Fruit fly (Drosophila melanogaster): Measurements from ENCODE around the gene S6k.

S6k gene

dm6 chr3L:5828684-5829083 lies 18.0 kb upstream of the S6k start (continued):
- TF ChIP-seq D19A (tag; optimal IDR thresholded peaks at IDR 0.05) (peak; percentile 87), dm (GFP tag; optimal IDR thresholded peaks at IDR 0.05) (no peak), CG33213 (GFP tag; optimal IDR thresholded peaks at IDR 0.05) (no peak), CG18262 (tag; optimal IDR thresholded peaks at IDR 0.05) (peak; percentile 57), hbn (GFP tag; IDR thresholded peaks at IDR 0.05; ENCODE audit: partially characterized antibody) (no peak), ato (GFP tag; IDR thresholded peaks at IDR 0.05; ENCODE audit: partially characterized antibody) (no peak), btn (GFP tag; optimal IDR thresholded peaks at IDR 0.05) (no peak), gce (GFP tag; IDR thresholded peaks at IDR 0.05) (no peak), sna (GFP tag; IDR thresholded peaks at IDR 0.05; ENCODE audit: partially characterized antibody) (no peak), ERR (GFP tag; optimal IDR thresholded peaks at IDR 0.05) (no peak), CG30431 (GFP tag; optimal IDR thresholded peaks at IDR 0.05) (no peak), amos (GFP tag; IDR thresholded peaks at IDR 0.05; ENCODE audit: partially characterized antibody) (no peak), Meics (GFP tag; optimal IDR thresholded peaks at IDR 0.05) (peak; percentile 29), CG13123 (GFP tag; optimal IDR thresholded peaks at IDR 0.05) (no peak), CG17568 (GFP tag; optimal IDR thresholded peaks at IDR 0.05) (no peak), gfzf (GFP tag; optimal IDR thresholded peaks at IDR 0.05) (no peak), CG8281 (tag; optimal IDR thresholded peaks at IDR 0.05) (no peak), crc (GFP tag; optimal IDR thresholded peaks at IDR 0.05) (no peak), ab (GFP tag; optimal IDR thresholded peaks at IDR 0.05) (no peak), pnt (GFP tag; optimal IDR thresholded peaks at IDR 0.05) (no peak), CG4730 (GFP tag; IDR thresholded peaks at IDR 0.05) (no peak), grau (tag; optimal IDR thresholded peaks at IDR 0.05) (peak; percentile 64), CG12104 (GFP tag; optimal IDR thresholded peaks at IDR 0.05) (no peak), Hr78 (GFP tag; optimal IDR thresholded peaks at IDR 0.05) (no peak), CG3281 (GFP tag; optimal IDR thresholded peaks at IDR 0.05) (no peak), CG13894 (tag; optimal IDR thresholded peaks at IDR 0.05) (no peak), Doc3 (GFP tag; IDR thresholded peaks at IDR 0.05; ENCODE audit: partially characterized antibody) (no peak), CG11247 (GFP tag; IDR thresholded peaks at IDR 0.05) (no peak), bbx (GFP tag; IDR thresholded peaks at IDR 0.05; ENCODE audit: partially characterized antibody) (no peak), CG30403 (GFP tag; optimal IDR thresholded peaks at IDR 0.05) (peak; percentile 48), CG3065 (GFP tag; optimal IDR thresholded peaks at IDR 0.05) (no peak), CG1603 (tag; optimal IDR thresholded peaks at IDR 0.05) (no peak), Ravus (GFP tag; IDR thresholded peaks at IDR 0.05) (no peak), zf30C (GFP tag; optimal IDR thresholded peaks at IDR 0.05) (no peak), CrebB (tag; optimal IDR thresholded peaks at IDR 0.05) (no peak), HmgD (GFP tag; optimal IDR thresholded peaks at IDR 0.05) (no peak), Atf6 (GFP tag; IDR thresholded peaks at IDR 0.05) (no peak), Hr51 (GFP tag; optimal IDR thresholded peaks at IDR 0.05) (peak in 1 of 2 experiments; percentile 57), CG3726 (GFP tag; IDR thresholded peaks at IDR 0.05) (no peak), CG6254 (GFP tag; optimal IDR thresholded peaks at IDR 0.05) (peak; percentile 10), chn (GFP tag; optimal IDR thresholded peaks at IDR 0.05) (no peak), Antp (GFP tag; optimal IDR thresholded peaks at IDR 0.05) (no peak), D19B (GFP tag; optimal IDR thresholded peaks at IDR 0.05) (no peak), CG12659 (GFP tag; optimal IDR thresholded peaks at IDR 0.05) (peak; percentile 9), ken (GFP tag; IDR thresholded peaks at IDR 0.05) (no peak), CG4424 (GFP tag; optimal IDR thresholded peaks at IDR 0.05) (peak; percentile 21), Myb (GFP tag; optimal IDR thresholded peaks at IDR 0.05) (no peak), bab2 (GFP tag; optimal IDR thresholded peaks at IDR 0.05) (no peak), CG13624 (GFP tag; optimal IDR thresholded peaks at IDR 0.05) (no peak), CG2120 (GFP tag; optimal IDR thresholded peaks at IDR 0.05) (peak; percentile 16), pan (optimal IDR thresholded peaks at IDR 0.05) (no peak), pan (GFP tag; optimal IDR thresholded peaks at IDR 0.05 in 1 of 2, IDR thresholded peaks at IDR 0.05 in 1 of 2) (no peak)

All from whole organism, embryonic.